Fruit fly (Drosophila melanogaster): ENCODE data around the gene twy.

twy gene

DNA sequence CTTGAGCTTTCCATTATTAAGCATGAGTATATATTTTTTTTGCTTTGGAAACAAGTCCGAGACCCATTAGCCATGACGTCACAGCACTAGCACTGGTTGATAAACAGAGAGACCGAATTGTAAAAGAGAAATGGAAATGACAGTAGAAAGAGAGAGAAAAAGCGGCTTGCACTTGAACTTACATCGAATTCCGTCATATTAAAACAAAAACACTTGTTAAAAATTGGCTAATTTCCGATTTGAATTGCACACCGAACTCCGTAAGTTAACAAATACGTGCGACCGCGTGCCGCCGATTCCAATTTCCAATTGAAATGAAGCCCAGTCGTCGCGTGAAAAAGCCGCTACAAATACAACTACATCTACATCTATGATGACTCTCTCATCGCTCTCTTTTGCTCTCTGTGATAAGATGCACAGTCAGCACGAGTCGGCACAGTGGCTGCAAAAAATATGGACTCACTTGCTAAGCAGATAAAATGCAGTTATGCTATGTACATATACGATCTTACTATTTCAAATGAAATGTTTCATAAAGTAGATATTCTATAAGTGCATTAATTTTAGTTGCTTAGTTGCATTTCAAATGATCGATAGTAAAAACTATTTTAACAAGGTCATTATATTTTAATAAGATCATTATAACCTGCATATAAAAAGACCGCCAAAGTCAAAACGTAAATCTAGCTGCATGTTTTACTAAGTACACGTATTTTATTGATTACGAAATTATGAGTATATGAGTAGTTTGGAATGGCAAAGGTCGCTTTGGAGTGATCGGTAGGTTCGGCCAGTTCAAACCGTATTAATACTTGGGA, 26.8 kb upstream of the twy start (continued):
- TF ChIP-seq Neu2 (GFP tag; optimal IDR thresholded peaks at IDR 0.05; ENCODE audit: borderline replicate concordance) = no peak
- TF ChIP-seq Atf6 (GFP tag; IDR thresholded peaks at IDR 0.05) = peak; percentile 70
- TF ChIP-seq gsb-n (tag; optimal IDR thresholded peaks at IDR 0.05) = no peak
- no peak for TF ChIP-seq sisA (GFP tag; IDR thresholded peaks at IDR 0.05)
- TF ChIP-seq maf-S (GFP tag; optimal IDR thresholded peaks at IDR 0.05) = no peak
- TF ChIP-seq CG14441 (GFP tag; IDR thresholded peaks at IDR 0.05) = peak; percentile 58; the same call in 1 of the 2 replicates
- TF ChIP-seq slp2 (GFP tag; optimal IDR thresholded peaks at IDR 0.05) = no peak
- no peak for TF ChIP-seq nom (GFP tag; optimal IDR thresholded peaks at IDR 0.05)
- TF ChIP-seq Oaz (GFP tag; IDR thresholded peaks at IDR 0.05) = no peak
- TF ChIP-seq B-H2 (GFP tag; optimal IDR thresholded peaks at IDR 0.05) = no peak
- no peak for TF ChIP-seq CG7928 (GFP tag; optimal IDR thresholded peaks at IDR 0.05)
- peak; percentile 1 for TF ChIP-seq NC2β (GFP tag; optimal IDR thresholded peaks at IDR 0.05)
- TF ChIP-seq CG1602 (GFP tag; optimal IDR thresholded peaks at IDR 0.05) = peak; percentile 11
- no peak for TF ChIP-seq CG7963 (GFP tag; IDR thresholded peaks at IDR 0.05; ENCODE audit: partially characterized antibody)
- TF ChIP-seq nerfin-2 (GFP tag; IDR thresholded peaks at IDR 0.05; ENCODE audit: partially characterized antibody) = no peak
- TF ChIP-seq E2f2 (GFP tag; IDR thresholded peaks at IDR 0.05) = peak; percentile 32; the same call in 1 of the 2 replicates
- TF ChIP-seq onecut (GFP tag; IDR thresholded peaks at IDR 0.05) = peak; percentile 52
- TF ChIP-seq CG15011 (GFP tag; optimal IDR thresholded peaks at IDR 0.05) = no peak
- TF ChIP-seq Jarid2 (GFP tag; optimal IDR thresholded peaks at IDR 0.05) = peak; percentile 48
- no peak for TF ChIP-seq CG10959 (GFP tag; IDR thresholded peaks at IDR 0.05)
- TF ChIP-seq CG30403 (GFP tag; optimal IDR thresholded peaks at IDR 0.05) = peak; percentile 11
- TF ChIP-seq ERR (GFP tag; optimal IDR thresholded peaks at IDR 0.05) = peak; percentile 10
- peak; percentile 58; the same call in 1 of the 3 replicates for TF ChIP-seq gce (GFP tag; IDR thresholded peaks at IDR 0.05)
- no peak for TF ChIP-seq Optix (GFP tag; IDR thresholded peaks at IDR 0.05)
- TF ChIP-seq CG9817 (tag; optimal IDR thresholded peaks at IDR 0.05) = peak; percentile 7
- peak; percentile 71 for TF ChIP-seq Elba2 (GFP tag; optimal IDR thresholded peaks at IDR 0.05)
- TF ChIP-seq CG33213 (GFP tag; optimal IDR thresholded peaks at IDR 0.05) = no peak
- no peak for TF ChIP-seq Dip2 (GFP tag; IDR thresholded peaks at IDR 0.05)
- peak; percentile 41 for TF ChIP-seq CG17359 (tag; optimal IDR thresholded peaks at IDR 0.05)
- peak; percentile 30; the same call in 1 of the 2 replicates for TF ChIP-seq E2f1 (GFP tag; IDR thresholded peaks at IDR 0.05)
- TF ChIP-seq dmrt11E (tag; optimal IDR thresholded peaks at IDR 0.05) = no peak
- TF ChIP-seq CG3407 (GFP tag; optimal IDR thresholded peaks at IDR 0.05) = no peak
- TF ChIP-seq cad (GFP tag; optimal IDR thresholded peaks at IDR 0.05) = no peak
- TF ChIP-seq CG17385 (GFP tag; optimal IDR thresholded peaks at IDR 0.05) = peak; percentile 29
- TF ChIP-seq bigmax (GFP tag; optimal IDR thresholded peaks at IDR 0.05) = no peak
- peak; percentile 65; the same call in 2 of the 3 replicates for TF ChIP-seq ci (GFP tag; IDR thresholded peaks at IDR 0.05)
- no peak for TF ChIP-seq zen2 (GFP tag; IDR thresholded peaks at IDR 0.05; ENCODE audit: partially characterized antibody)
- TF ChIP-seq z (GFP tag; IDR thresholded peaks at IDR 0.05) = no peak
- TF ChIP-seq run (tag; optimal IDR thresholded peaks at IDR 0.05) = no peak
- TF ChIP-seq CG5953 (GFP tag; IDR thresholded peaks at IDR 0.05) = no peak
- no peak for TF ChIP-seq CG16815 (GFP tag; optimal IDR thresholded peaks at IDR 0.05)
- no peak for TF ChIP-seq Chrac-16 (GFP tag; optimal IDR thresholded peaks at IDR 0.05)
- TF ChIP-seq sima (GFP tag; optimal IDR thresholded peaks at IDR 0.05) = no peak
- no peak for TF ChIP-seq da (GFP tag; optimal IDR thresholded peaks at IDR 0.05)
- no peak for TF ChIP-seq Nf-YA (GFP tag; IDR thresholded peaks at IDR 0.05)
- TF ChIP-seq Camta (GFP tag; optimal IDR thresholded peaks at IDR 0.05) = peak; percentile 24
- TF ChIP-seq CG6175 (GFP tag; IDR thresholded peaks at IDR 0.05) = no peak
- TF ChIP-seq Blimp-1 (GFP tag; optimal IDR thresholded peaks at IDR 0.05) = no peak
- TF ChIP-seq Rx (GFP tag; IDR thresholded peaks at IDR 0.05) = no peak
- no peak for TF ChIP-seq sd (tag; optimal IDR thresholded peaks at IDR 0.05)
